Fruit fly (Drosophila melanogaster): ENCODE measurements around the gene Adgf-A2.

DNA sequence AAGACGTTTGTCGTGTGGAACGTTAAGA, 27.3 kb upstream of the Adgf-A2 start, which contains the start of gene CG42815:
- TF ChIP-seq pan (optimal IDR thresholded peaks at IDR 0.05) (no peak), usp (GFP tag; optimal IDR thresholded peaks at IDR 0.05) (no peak), EcR (GFP tag; optimal IDR thresholded peaks at IDR 0.05) (no peak), psq (optimal IDR thresholded peaks at IDR 0.05) (no peak), CG8478 (optimal IDR thresholded peaks at IDR 0.05) (no peak)

Data from whole organism.